Worm (Caenorhabditis elegans) whole organism, late embryonic: ENCODE results near the gene F28G4.4.

Experiments
- C38D4.7 ChIP-seq: fragments of 200-800 bp; sonication (Bioruptor generic); optimal IDR thresholded peaks from 2 replicates; lab custom pipeline; 2018; ENCODE audit warnings: mild to moderate bottlenecking, missing genetic modification characterization, moderate library complexity, missing compliant biosample characterization
- F13H6.1 ChIP-seq: sonication (generic microtip); optimal IDR thresholded peaks from 2 replicates; lab custom pipeline; 2016; ENCODE audit warnings: missing genetic modification characterization, missing compliant biosample characterization
- K02D7.2 ChIP-seq: sonication (generic microtip); optimal IDR thresholded peaks from 2 replicates; lab custom pipeline; 2017; ENCODE audit warnings: mild to moderate bottlenecking, missing genetic modification characterization, missing compliant biosample characterization
- K09A11.1 ChIP-seq: sonication (generic microtip); optimal IDR thresholded peaks from 2 replicates; lab custom pipeline; 2017; ENCODE audit warnings: antibody characterized with exemption, mild to moderate bottlenecking, missing genetic modification characterization, missing compliant biosample characterization; ENCODE audit not compliant: insufficient read depth
- ama-1 ChIP-seq: fragments of 150-350 bp; optimal IDR thresholded peaks from 2 replicates; lab custom pipeline; 2014
- ceh-14 ChIP-seq: sonication (generic microtip); optimal IDR thresholded peaks from 2 replicates; lab custom pipeline; 2016; ENCODE audit warnings: missing genotype, missing genetic modification characterization, missing compliant biosample characterization
- ceh-18 ChIP-seq: sonication (generic microtip); optimal IDR thresholded peaks from 2 replicates; lab custom pipeline; 2016; ENCODE audit warnings: missing genetic modification characterization, missing compliant biosample characterization
- ceh-19 ChIP-seq: fragments of 200-800 bp; sonication (Bioruptor generic); optimal IDR thresholded peaks from 2 replicates; lab custom pipeline; 2018; ENCODE audit warnings: mild to moderate bottlenecking, missing genetic modification characterization, missing compliant biosample characterization
- ceh-2 ChIP-seq: sonication (generic microtip); optimal IDR thresholded peaks from 2 replicates; lab custom pipeline; 2016; ENCODE audit warnings: missing genotype, missing genetic modification characterization, missing compliant biosample characterization
- ceh-22 ChIP-seq: sonication (generic microtip); optimal IDR thresholded peaks from 2 replicates; lab custom pipeline; 2017; ENCODE audit warnings: missing biosample characterization, missing genetic modification characterization
- ceh-31 ChIP-seq: sonication (generic microtip); optimal IDR thresholded peaks from 2 replicates; lab custom pipeline; 2016; ENCODE audit warnings: missing genetic modification characterization, missing compliant biosample characterization
- ceh-34 ChIP-seq: sonication (generic microtip); optimal IDR thresholded peaks from 2 replicates; lab custom pipeline; 2016; ENCODE audit warnings: mild to moderate bottlenecking, missing genetic modification characterization, missing compliant biosample characterization
- ceh-48 ChIP-seq: sonication (generic microtip); optimal IDR thresholded peaks from 2 replicates; lab custom pipeline; 2016; ENCODE audit warnings: missing genetic modification characterization, inconsistent platforms, missing compliant biosample characterization
- ceh-9 ChIP-seq: sonication (generic microtip); optimal IDR thresholded peaks from 2 replicates; lab custom pipeline; 2016; ENCODE audit warnings: mild to moderate bottlenecking, missing genetic modification characterization, inconsistent platforms, missing compliant biosample characterization
- che-1 ChIP-seq: sonication (generic microtip); optimal IDR thresholded peaks from 2 replicates; lab custom pipeline; 2016; ENCODE audit warnings: mild to moderate bottlenecking, missing genetic modification characterization, missing compliant biosample characterization
- dmd-4 ChIP-seq: sonication (generic microtip); optimal IDR thresholded peaks from 2 replicates; lab custom pipeline; 2016; ENCODE audit warnings: borderline replicate concordance, missing genetic modification characterization, missing compliant biosample characterization
- dve-1 ChIP-seq: sonication (generic microtip); optimal IDR thresholded peaks from 2 replicates; lab custom pipeline; 2017; ENCODE audit warnings: antibody characterized with exemption, mild to moderate bottlenecking, missing genetic modification characterization, missing compliant biosample characterization
- elt-2 ChIP-seq: sonication (generic microtip); optimal IDR thresholded peaks from 2 replicates; lab custom pipeline; 2016; ENCODE audit warnings: missing genetic modification reagents, missing genetic modification characterization, missing compliant biosample characterization
- elt-4 ChIP-seq: sonication (generic microtip); optimal IDR thresholded peaks from 2 replicates; lab custom pipeline; 2016; ENCODE audit warnings: missing genetic modification characterization, missing compliant biosample characterization
- eyg-1 ChIP-seq: sonication (generic microtip); optimal IDR thresholded peaks from 2 replicates; lab custom pipeline; 2016; ENCODE audit warnings: missing genotype, missing genetic modification characterization, missing compliant biosample characterization
- gmeb-2 ChIP-seq: sonication (generic microtip); optimal IDR thresholded peaks from 2 replicates; lab custom pipeline; 2016; ENCODE audit warnings: missing genetic modification characterization, inconsistent platforms, missing compliant biosample characterization
- hlh-13 ChIP-seq: fragments of 200-800 bp; sonication (Bioruptor generic); optimal IDR thresholded peaks from 2 replicates; lab custom pipeline; 2018; ENCODE audit warnings: mild to moderate bottlenecking, missing genetic modification characterization, missing compliant biosample characterization
- hlh-15 ChIP-seq: sonication (generic microtip); optimal IDR thresholded peaks from 2 replicates; lab custom pipeline; 2016; ENCODE audit warnings: missing genetic modification characterization, missing compliant biosample characterization
- hlh-8 ChIP-seq: sonication (generic microtip); optimal IDR thresholded peaks from 2 replicates; lab custom pipeline; 2016; ENCODE audit warnings: missing genotype, missing genetic modification characterization, missing compliant biosample characterization
- lim-6 ChIP-seq: sonication (generic microtip); optimal IDR thresholded peaks from 2 replicates; lab custom pipeline; 2016; ENCODE audit warnings: missing genetic modification characterization, missing compliant biosample characterization
- madf-2 ChIP-seq: sonication (generic microtip); optimal IDR thresholded peaks from 2 replicates; lab custom pipeline; 2017; ENCODE audit warnings: missing genetic modification characterization, missing compliant biosample characterization
- mec-3 ChIP-seq: sonication (generic microtip); optimal IDR thresholded peaks from 2 replicates; lab custom pipeline; 2016; ENCODE audit warnings: borderline replicate concordance, missing genetic modification characterization, missing compliant biosample characterization
- nhr-11 ChIP-seq: fragments of 150-350 bp; optimal IDR thresholded peaks from 2 replicates; lab custom pipeline; 2014; ENCODE audit warnings: missing biosample characterization, missing genetic modification characterization
- nhr-232 ChIP-seq: sonication (generic microtip); optimal IDR thresholded peaks from 2 replicates; lab custom pipeline; 2016; ENCODE audit warnings: missing genetic modification characterization, missing compliant biosample characterization
- npax-4 ChIP-seq: sonication (generic microtip); optimal IDR thresholded peaks from 2 replicates; lab custom pipeline; 2016; ENCODE audit warnings: missing genetic modification characterization, missing compliant biosample characterization
- odd-2 ChIP-seq: sonication (generic microtip); optimal IDR thresholded peaks from 2 replicates; lab custom pipeline; 2017; ENCODE audit warnings: antibody characterized with exemption, mild to moderate bottlenecking, missing genetic modification characterization, missing compliant biosample characterization
- pat-9 ChIP-seq: fragments of 200-800 bp; sonication (Bioruptor generic); optimal IDR thresholded peaks from 2 replicates; lab custom pipeline; 2018; ENCODE audit warnings: mild to moderate bottlenecking, missing genetic modification characterization, moderate library complexity, missing compliant biosample characterization
- pros-1 ChIP-seq: fragments of 150-350 bp; optimal IDR thresholded peaks from 2 replicates; lab custom pipeline; 2014; ENCODE audit warnings: missing biosample characterization, missing genetic modification reagents, missing genetic modification characterization
- rnt-1 ChIP-seq: sonication (generic microtip); optimal IDR thresholded peaks from 2 replicates; lab custom pipeline; 2016; ENCODE audit warnings: missing genetic modification characterization, missing compliant biosample characterization
- sdc-2 ChIP-seq: sonication (generic microtip); optimal IDR thresholded peaks from 2 replicates; lab custom pipeline; 2016; ENCODE audit warnings: missing genotype, missing genetic modification characterization, missing compliant biosample characterization
- sox-2 ChIP-seq: fragments of 200-800 bp; sonication (Bioruptor generic); IDR thresholded peaks from 2 replicates; pipeline ENCODE4 v1.3.6; 2022; ENCODE audit warnings: missing genetic modification reagents, missing genetic modification characterization, missing compliant biosample characterization
- sox-4 ChIP-seq: sonication (generic microtip); optimal IDR thresholded peaks from 2 replicates; lab custom pipeline; 2017; ENCODE audit warnings: mild to moderate bottlenecking, missing genetic modification characterization, inconsistent platforms, missing compliant biosample characterization
- tbx-2 ChIP-seq: sonication (generic microtip); optimal IDR thresholded peaks from 2 replicates; lab custom pipeline; 2016; ENCODE audit warnings: missing genetic modification characterization, missing compliant biosample characterization
- ttx-3 ChIP-seq: sonication (generic microtip); optimal IDR thresholded peaks from 2 replicates; lab custom pipeline; 2016; ENCODE audit warnings: missing genetic modification reagents, missing genetic modification characterization, missing compliant biosample characterization
- unc-55 ChIP-seq: sonication (generic microtip); optimal IDR thresholded peaks from 2 replicates; lab custom pipeline; 2017; ENCODE audit warnings: missing biosample characterization, missing genetic modification reagents, missing genetic modification characterization
- ztf-16 ChIP-seq: sonication (generic microtip); optimal IDR thresholded peaks from 2 replicates; lab custom pipeline; 2017; ENCODE audit warnings: missing genetic modification characterization, missing compliant biosample characterization

Gene F28G4.4

ce11 chrV:16285794-16286193 lies at the start of gene F28G4.4:
TSS of gene F28G4.4 (minus strand) at chrV:16285894.
- TF ChIP-seq ceh-18 (tag; lab: Kevin White, UChicago) (no peak), pat-9 (tag; lab: Kevin White, UChicago) (no peak), eyg-1 (tag; lab: Kevin White, UChicago) (no peak), hlh-13 (GFP tag; lab: Kevin White, UChicago) (no peak), hlh-15 (tag; lab: Kevin White, UChicago) (no peak), pros-1 (no peak), madf-2 (no peak), che-1 (tag; lab: Kevin White, UChicago) (no peak), sox-4 (tag; lab: Kevin White, UChicago) (no peak), ceh-19 (no peak), K09A11.1 (tag; lab: Kevin White, UChicago) (no peak), dmd-4 (no peak), lim-6 (tag; lab: Kevin White, UChicago) (no peak)

ce11 chrV:16333412-16333811 lies 47.7 kb upstream of the F28G4.4 start, which contains the start of gene srh-167:
TSS of gene srh-167 (plus strand) at chrV:16333712.
- TF ChIP-seq gmeb-2 (tag; lab: Kevin White, UChicago): no peak
- no peak for TF ChIP-seq sdc-2 (tag; lab: Kevin White, UChicago)
- TF ChIP-seq ceh-9 (tag; lab: Kevin White, UChicago): no peak
- no peak for TF ChIP-seq ztf-16 (tag; lab: Kevin White, UChicago)
- no peak for TF ChIP-seq ama-1 (lab: Kevin White, UChicago)
- TF ChIP-seq rnt-1: no peak
- TF ChIP-seq elt-2 (tag; lab: Kevin White, UChicago): no peak
- TF ChIP-seq dmd-4: no peak
- no peak for TF ChIP-seq hlh-8
- no peak for TF ChIP-seq ceh-22
- no peak for TF ChIP-seq odd-2 (tag; lab: Kevin White, UChicago)
- no peak for TF ChIP-seq K02D7.2 (tag; lab: Kevin White, UChicago)
- no peak for TF ChIP-seq mec-3 (tag; lab: Kevin White, UChicago)
- TF ChIP-seq pros-1: no peak
- TF ChIP-seq ceh-48: no peak
- TF ChIP-seq C38D4.7 (GFP tag; lab: Kevin White, UChicago): no peak
- TF ChIP-seq elt-4 (tag; lab: Kevin White, UChicago): no peak

- TF ChIP-seq lim-6 (tag; lab: Kevin White, UChicago): no peak
- no peak for TF ChIP-seq ztf-16 (tag; lab: Kevin White, UChicago)
- no peak for TF ChIP-seq unc-55 (GFP tag; lab: Kevin White, UChicago)
- TF ChIP-seq dve-1: no peak
- no peak for TF ChIP-seq ceh-34 (tag; lab: Kevin White, UChicago)
Observed at ce11 chrV:16328849-16329248, 43.2 kb upstream of the F28G4.4 start, which contains the start of gene F57G8.7. TSS of gene F57G8.7 (plus strand) at chrV:16329149.

- TF ChIP-seq eyg-1 (tag; lab: Kevin White, UChicago) (no peak), ceh-2 (tag; lab: Kevin White, UChicago) (no peak), ttx-3 (tag; lab: Kevin White, UChicago) (no peak), sdc-2 (tag; lab: Kevin White, UChicago) (no peak), ceh-48 (no peak), unc-55 (GFP tag; lab: Kevin White, UChicago) (no peak), tbx-2 (tag; lab: Kevin White, UChicago) (no peak), npax-4 (tag; lab: Kevin White, UChicago) (no peak), mec-3 (tag; lab: Kevin White, UChicago) (no peak), nhr-11 (tag; lab: Kevin White, UChicago) (no peak), F13H6.1 (tag; lab: Kevin White, UChicago) (no peak), ceh-31 (tag; lab: Kevin White, UChicago) (no peak), ceh-14 (no peak), sox-2 (GFP tag; lab: Robert Waterston, UW) (no peak), nhr-232 (tag; lab: Kevin White, UChicago) (no peak), C38D4.7 (GFP tag; lab: Kevin White, UChicago) (no peak)
- TF ChIP-seq, all 69 proteins: peak for 0
Observed at ce11 chrV:16322155-16322554, 36.5 kb upstream of the F28G4.4 start.
